Fruit fly (Drosophila melanogaster): Measurements from ENCODE around the gene CG17026.

dm6 chr3L:16014515-16014914, 39.3 kb downstream of the CG17026 start:
- TF ChIP-seq Pif1B (GFP tag; optimal IDR thresholded peaks at IDR 0.05) (no peak), CG13204 (GFP tag; optimal IDR thresholded peaks at IDR 0.05) (no peak), CG15710 (tag; optimal IDR thresholded peaks at IDR 0.05) (no peak), CG17806 (tag; optimal IDR thresholded peaks at IDR 0.05) (no peak), Pif1A (GFP tag; optimal IDR thresholded peaks at IDR 0.05) (no peak)
